Fruit fly (Drosophila melanogaster) whole organism, embryonic: Measurements from ENCODE around the gene CG31817.

Experiments used
- Atf-2 ChIP-seq: fragments of 200-800 bp; sonication (Bioruptor generic); optimal IDR thresholded peaks from 2 replicates; lab custom pipeline; 2016; ENCODE audit warnings: missing biosample characterization, missing genetic modification characterization
- Bteb2 ChIP-seq: fragments of 200-800 bp; sonication (Bioruptor generic); optimal IDR thresholded peaks from 2 replicates; lab custom pipeline; 2016; ENCODE audit warnings: missing biosample characterization, missing genetic modification characterization
- CG12769 ChIP-seq: fragments of 200-800 bp; sonication (Bioruptor generic); optimal IDR thresholded peaks from 2 replicates; lab custom pipeline; 2019; ENCODE audit warnings: missing biosample characterization, mild to moderate bottlenecking, missing genetic modification characterization, moderate library complexity
- CG15269 ChIP-seq: fragments of 200-800 bp; sonication (Bioruptor generic); optimal IDR thresholded peaks from 2 replicates; lab custom pipeline; 2018; ENCODE audit warnings: missing biosample characterization, mild to moderate bottlenecking, missing genetic modification characterization, moderate library complexity
- CG16863 ChIP-seq: fragments of 200-800 bp; sonication (Bioruptor generic); optimal IDR thresholded peaks from 3 replicates; lab custom pipeline; 2016; ENCODE audit warnings: missing biosample characterization, missing genetic modification characterization
- CG17829 ChIP-seq: fragments of 200-800 bp; optimal IDR thresholded peaks from 2 replicates; lab custom pipeline; 2019; ENCODE audit warnings: missing biosample characterization, mild to moderate bottlenecking, missing genetic modification characterization, moderate library complexity
- CG1792 ChIP-seq: fragments of 200-800 bp; sonication (Bioruptor generic); optimal IDR thresholded peaks from 2 replicates; lab custom pipeline; 2016; ENCODE audit warnings: missing biosample characterization, missing genetic modification characterization
- CG3065 ChIP-seq: fragments of 200-800 bp; sonication (Bioruptor generic); optimal IDR thresholded peaks from 2 replicates; lab custom pipeline; 2016; ENCODE audit warnings: missing biosample characterization, missing genetic modification characterization
- CG3163 ChIP-seq: fragments of 200-800 bp; sonication (Bioruptor generic); optimal IDR thresholded peaks from 3 replicates; lab custom pipeline; 2016; ENCODE audit warnings: missing biosample characterization, missing genetic modification characterization
- CG3726 ChIP-seq: fragments of 200-800 bp; sonication (Bioruptor generic); IDR thresholded peaks from 3 replicates; pipeline ENCODE4, ENCODE4 v1.3.6; 2022; ENCODE audit warnings: missing biosample characterization, missing genetic modification characterization
- CG6765 ChIP-seq: fragments of 200-800 bp; sonication (Bioruptor generic); optimal IDR thresholded peaks from 3 replicates; lab custom pipeline; 2017; ENCODE audit warnings: missing biosample characterization, mild to moderate bottlenecking, missing genetic modification characterization
- CG6791 ChIP-seq: fragments of 200-800 bp; sonication (Bioruptor generic); IDR thresholded peaks from 3 replicates; pipeline ENCODE4 v1.3.6; 2022; ENCODE audit warnings: missing biosample characterization, missing genetic modification characterization; ENCODE audit not compliant: partially characterized antibody
- CG7372 ChIP-seq: fragments of 200-800 bp; sonication (Bioruptor generic); IDR thresholded peaks from 2 replicates; pipeline ENCODE4 v1.3.6; 2022; ENCODE audit warnings: missing biosample characterization, missing genetic modification characterization
- CG7786 ChIP-seq: fragments of 200-800 bp; sonication (Bioruptor generic); optimal IDR thresholded peaks from 2 replicates; lab custom pipeline; 2016; ENCODE audit warnings: missing biosample characterization, missing genetic modification characterization
- CG7987 ChIP-seq: fragments of 200-800 bp; sonication (Bioruptor generic); optimal IDR thresholded peaks from 2 replicates; lab custom pipeline; 2018; ENCODE audit warnings: missing biosample characterization, mild to moderate bottlenecking, missing genetic modification characterization, moderate library complexity
- CG9215 ChIP-seq: fragments of 200-800 bp; sonication (Bioruptor generic); IDR thresholded peaks from 2 replicates; pipeline ENCODE4 v1.3.6; 2022; ENCODE audit warnings: missing biosample characterization, missing genetic modification characterization
- CG9437 ChIP-seq: fragments of 200-800 bp; sonication (Bioruptor generic); optimal IDR thresholded peaks from 2 replicates; lab custom pipeline; 2018; ENCODE audit warnings: missing biosample characterization, mild to moderate bottlenecking, missing genetic modification characterization
- CkIIα-i1 ChIP-seq: fragments of 200-800 bp; sonication (Bioruptor generic); IDR thresholded peaks from 2 replicates; pipeline ENCODE4 v1.3.6; 2022; ENCODE audit warnings: missing biosample characterization, missing genetic modification characterization
- D ChIP-seq, 2 experiments: fragments of 200-800 bp in 1 of 2; fragments of >200 bp in 1 of 2; sonication (Bioruptor generic) in 1 of 2; optimal IDR thresholded peaks; 2 replicates in 1 of 2; 3 replicates in 1 of 2; lab custom pipeline; 2017; ENCODE audit warnings: mild to moderate bottlenecking in 1 of 2, missing biosample characterization in 1 of 2, missing genetic modification characterization in 1 of 2, missing genetic modification reagents in 1 of 2
- Dbx ChIP-seq: fragments of 200-800 bp; sonication (Bioruptor generic); IDR thresholded peaks from 3 replicates; pipeline ENCODE4 v1.3.6; 2022; ENCODE audit warnings: missing biosample characterization, missing genetic modification characterization
- Deaf1 ChIP-seq: fragments of 200-800 bp; optimal IDR thresholded peaks from 3 replicates; lab custom pipeline; 2019; ENCODE audit warnings: missing biosample characterization, mild to moderate bottlenecking, missing genetic modification characterization, moderate library complexity
- Dfd ChIP-seq, 2 experiments: fragments of >200 bp; optimal IDR thresholded peaks; 2 replicates each; lab custom pipeline; 2017; ENCODE audit warnings: missing biosample characterization in 2 of 2, missing genetic modification characterization in 2 of 2
- GATAe ChIP-seq: fragments of 200-800 bp; sonication (Bioruptor generic); conservative IDR thresholded peaks from 2 replicates; pipeline ENCODE4 v1.3.6; 2022; ENCODE audit warnings: missing biosample characterization, missing genetic modification characterization
- Gsc ChIP-seq: fragments of 200-800 bp; sonication (Bioruptor generic); IDR thresholded peaks from 2 replicates; pipeline ENCODE4 v1.3.6; 2022; ENCODE audit warnings: missing biosample characterization, missing genetic modification characterization
- H2.0 ChIP-seq: fragments of 200-800 bp; sonication (Bioruptor generic); IDR thresholded peaks from 2 replicates; pipeline ENCODE4 v1.3.6; 2022; ENCODE audit warnings: missing biosample characterization, missing genetic modification characterization
- HLH3B ChIP-seq: fragments of 200-800 bp; sonication (Bioruptor generic); IDR thresholded peaks from 2 replicates; pipeline ENCODE4 v1.3.6; 2022; ENCODE audit warnings: missing biosample characterization, missing genetic modification characterization
- HLHmδ ChIP-seq: fragments of 200-800 bp; sonication (Bioruptor generic); optimal IDR thresholded peaks from 2 replicates; lab custom pipeline; 2018; ENCODE audit warnings: missing biosample characterization, mild to moderate bottlenecking, missing genetic modification characterization, moderate library complexity
- Hmx ChIP-seq: fragments of 200-800 bp; sonication (Bioruptor generic); optimal IDR thresholded peaks from 2 replicates; lab custom pipeline; 2016; ENCODE audit warnings: missing biosample characterization, missing genetic modification characterization
- Sry-β ChIP-seq: fragments of 200-800 bp; sonication (Bioruptor generic); optimal IDR thresholded peaks from 2 replicates; lab custom pipeline; 2018; ENCODE audit warnings: missing biosample characterization, mild to moderate bottlenecking, missing genetic modification characterization, moderate library complexity
- Usf ChIP-seq: fragments of 200-800 bp; sonication (Bioruptor generic); optimal IDR thresholded peaks from 2 replicates; lab custom pipeline; 2017; ENCODE audit warnings: missing genotype, missing biosample characterization, missing genetic modification characterization
- Xbp1 ChIP-seq: fragments of 200-800 bp; sonication (Bioruptor generic); optimal IDR thresholded peaks from 3 replicates; lab custom pipeline; 2016; ENCODE audit warnings: missing biosample characterization, mild to moderate bottlenecking, missing genetic modification characterization
- ap ChIP-seq: fragments of 200-800 bp; sonication (Bioruptor generic); IDR thresholded peaks from 2 replicates; pipeline ENCODE4 v1.3.6; 2022; ENCODE audit warnings: missing biosample characterization, missing genetic modification characterization
- az2 ChIP-seq: fragments of 200-800 bp; sonication (Bioruptor generic); optimal IDR thresholded peaks from 3 replicates; lab custom pipeline; 2016; ENCODE audit warnings: missing biosample characterization, missing genetic modification characterization
- chm ChIP-seq: fragments of 200-800 bp; sonication (Bioruptor generic); IDR thresholded peaks from 2 replicates; pipeline ENCODE4 v1.3.6; 2022; ENCODE audit warnings: missing biosample characterization, missing genetic modification characterization
- danr ChIP-seq: fragments of 200-800 bp; sonication (Bioruptor generic); IDR thresholded peaks from 2 replicates; pipeline ENCODE4 v1.3.6; 2022; ENCODE audit warnings: missing biosample characterization, missing genetic modification characterization
- dati ChIP-seq: fragments of 200-800 bp; sonication (Bioruptor generic); IDR thresholded peaks from 2 replicates; pipeline ENCODE4 v1.3.6; 2022; ENCODE audit warnings: missing biosample characterization, missing genetic modification characterization
- dm ChIP-seq: fragments of 200-800 bp; sonication (Bioruptor generic); optimal IDR thresholded peaks from 3 replicates; lab custom pipeline; 2016; ENCODE audit warnings: missing biosample characterization, missing genetic modification characterization
- dysf ChIP-seq: fragments of 200-800 bp; sonication (Bioruptor generic); IDR thresholded peaks from 3 replicates; pipeline ENCODE4 v1.3.6; 2022; ENCODE audit warnings: missing biosample characterization, missing genetic modification characterization
- eve ChIP-seq, 2 experiments: fragments of >200 bp; optimal IDR thresholded peaks; 2 replicates each; lab custom pipeline; 2017; ENCODE audit warnings: missing biosample characterization in 2 of 2, missing genetic modification characterization in 2 of 2
- fd96Cb ChIP-seq: fragments of 200-800 bp; sonication (Bioruptor generic); optimal IDR thresholded peaks from 2 replicates; lab custom pipeline; 2018; ENCODE audit warnings: missing biosample characterization, mild to moderate bottlenecking, missing genetic modification characterization, moderate library complexity
- jing ChIP-seq: fragments of 200-800 bp; sonication (Bioruptor generic); optimal IDR thresholded peaks from 2 replicates; lab custom pipeline; 2018; ENCODE audit warnings: missing biosample characterization, mild to moderate bottlenecking, missing genetic modification characterization
- oc ChIP-seq: fragments of 200-800 bp; sonication (Bioruptor generic); optimal IDR thresholded peaks from 2 replicates; lab custom pipeline; 2018; ENCODE audit warnings: missing biosample characterization, mild to moderate bottlenecking, missing genetic modification characterization, moderate library complexity
- pita ChIP-seq: fragments of 200-800 bp; sonication (Bioruptor generic); optimal IDR thresholded peaks from 2 replicates; lab custom pipeline; 2017; ENCODE audit warnings: missing biosample characterization, mild to moderate bottlenecking, missing genetic modification characterization
- pros ChIP-seq: fragments of 200-800 bp; sonication (Bioruptor generic); optimal IDR thresholded peaks from 3 replicates; lab custom pipeline; 2019; ENCODE audit warnings: missing biosample characterization, mild to moderate bottlenecking, missing genetic modification characterization, moderate library complexity
- sd ChIP-seq: fragments of 200-800 bp; sonication (Bioruptor generic); optimal IDR thresholded peaks from 3 replicates; lab custom pipeline; 2018; ENCODE audit warnings: missing biosample characterization, mild to moderate bottlenecking, missing genetic modification characterization, moderate library complexity
- shn ChIP-seq: fragments of 200-800 bp; sonication (Bioruptor generic); optimal IDR thresholded peaks from 3 replicates; lab custom pipeline; 2016; ENCODE audit warnings: missing biosample characterization, missing genetic modification characterization
- vfl ChIP-seq: fragments of 200-800 bp; sonication (Bioruptor generic); optimal IDR thresholded peaks from 2 replicates; lab custom pipeline; 2016; ENCODE audit warnings: missing biosample characterization, missing genetic modification characterization

CG31817 gene

dm6 chr2L:16350742-16351568 lies 13.3 kb upstream of the CG31817 start (continued):
- peak; percentile 97 for TF ChIP-seq sd (tag; lab: Kevin White, UChicago)
- TF ChIP-seq dysf (GFP tag; lab: Robert Waterston, UW), result peak; percentile 99
- TF ChIP-seq HLH3B (GFP tag; lab: Robert Waterston, UW), result peak; percentile 99
- TF ChIP-seq CG17829 (tag; lab: Kevin White, UChicago), result peak; percentile 99
- peak; percentile 99 for TF ChIP-seq fd96Cb (tag; lab: Kevin White, UChicago)
- TF ChIP-seq CG12769 (tag; lab: Kevin White, UChicago), result peak; percentile 100
- peak; percentile 99 for TF ChIP-seq Bteb2
- TF ChIP-seq Dbx (GFP tag; lab: Robert Waterston, UW), result peak; percentile 99
- peak; percentile 98 for TF ChIP-seq CG9215 (GFP tag; lab: Robert Waterston, UW)
- TF ChIP-seq Dfd (GFP tag; optimal IDR thresholded peaks at IDR 0.05; lab: Kevin White, UChicago), result peak in 1 of 2 experiments; percentile 75
- TF ChIP-seq Xbp1 (GFP tag; lab: Kevin White, UChicago), result peak; percentile 99
- peak; percentile 98 for TF ChIP-seq H2.0 (GFP tag; lab: Robert Waterston, UW)
- TF ChIP-seq CG6791 (GFP tag; lab: Robert Waterston, UW), result no peak
- TF ChIP-seq CG7372, result peak; percentile 99
- peak; percentile 89 for TF ChIP-seq pros (GFP tag; lab: Kevin White, UChicago)
- TF ChIP-seq CG6765 (GFP tag; lab: Kevin White, UChicago), result peak; percentile 99
- peak; percentile 96 for TF ChIP-seq Usf (GFP tag; lab: Kevin White, UChicago)
- TF ChIP-seq CG1792 (GFP tag; lab: Kevin White, UChicago), result peak; percentile 96
- TF ChIP-seq Atf-2 (GFP tag; lab: Kevin White, UChicago), result peak; percentile 98
- TF ChIP-seq ap (GFP tag; lab: Robert Waterston, UW), result peak; percentile 99
- peak; percentile 99 for TF ChIP-seq az2 (GFP tag; lab: Kevin White, UChicago)
- TF ChIP-seq CkIIα-i1 (GFP tag; lab: Robert Waterston, UW), result peak; percentile 93
- TF ChIP-seq oc, result peak; percentile 99
- TF ChIP-seq shn (GFP tag; lab: Kevin White, UChicago), result peak; percentile 88
- TF ChIP-seq CG15269 (tag; lab: Kevin White, UChicago), result peak; percentile 99
- TF ChIP-seq D (optimal IDR thresholded peaks at IDR 0.05; lab: Kevin White, UChicago), result no peak
- TF ChIP-seq D (GFP tag; optimal IDR thresholded peaks at IDR 0.05; lab: Kevin White, UChicago), result peak; percentile 99
- TF ChIP-seq Deaf1, result peak; percentile 90
- peak; percentile 98 for TF ChIP-seq vfl (GFP tag; lab: Kevin White, UChicago)
- peak; percentile 71 for TF ChIP-seq Sry-β (GFP tag; lab: Kevin White, UChicago)
- TF ChIP-seq pita, result no peak
- peak; percentile 95 for TF ChIP-seq CG9437
- peak; percentile 93 for TF ChIP-seq GATAe
- TF ChIP-seq HLHmδ, result peak; percentile 1
- TF ChIP-seq CG3163 (GFP tag; lab: Kevin White, UChicago), result peak; percentile 89
- TF ChIP-seq CG3726 (GFP tag; lab: Robert Waterston, UW), result peak; percentile 98
- peak; percentile 98 for TF ChIP-seq dati (GFP tag; lab: Robert Waterston, UW)
- TF ChIP-seq eve (GFP tag; optimal IDR thresholded peaks at IDR 0.05; lab: Kevin White, UChicago), result peak; percentile 76 to 100
- peak; percentile 95 for TF ChIP-seq Gsc (GFP tag; lab: Robert Waterston, UW)
- TF ChIP-seq CG7786, result peak; percentile 97
- TF ChIP-seq Hmx, result peak; percentile 97
- peak; percentile 98 for TF ChIP-seq danr (GFP tag; lab: Robert Waterston, UW)
- peak; percentile 97 for TF ChIP-seq jing (GFP tag; lab: Kevin White, UChicago)
- TF ChIP-seq chm (GFP tag; lab: Robert Waterston, UW), result peak; percentile 99
- TF ChIP-seq CG3065 (GFP tag; lab: Kevin White, UChicago), result peak; percentile 96
- TF ChIP-seq dm (GFP tag; lab: Kevin White, UChicago), result peak; percentile 96
- TF ChIP-seq CG16863 (GFP tag; lab: Kevin White, UChicago), result peak; percentile 98
- peak; percentile 97 for TF ChIP-seq CG7987 (GFP tag; lab: Kevin White, UChicago)
